Fruit fly (Drosophila melanogaster): ENCODE data around the gene Ca-beta.

Gene Ca-beta

dm6 chr2L:11136093-11136492 lies 67.3 kb downstream of the Ca-beta start, which contains the start of gene hgo:
hgo (plus strand) TSS chr2L:11136393.
- TF ChIP-seq CTCF (optimal IDR thresholded peaks at IDR 0.05) (no peak), CG8478 (optimal IDR thresholded peaks at IDR 0.05) (no peak)

- TF ChIP-seq CTCF (optimal IDR thresholded peaks at IDR 0.05) (no peak), CG8478 (optimal IDR thresholded peaks at IDR 0.05) (no peak)
Observed at dm6 chr2L:11130151-11131008, 73.0 kb downstream of the Ca-beta start, which contains the start of the genes RfC38 and CG4751. RfC38 (minus strand) TSS chr2L:11130645. CG4751 (plus strand) TSS chr2L:11130737.

DNA sequence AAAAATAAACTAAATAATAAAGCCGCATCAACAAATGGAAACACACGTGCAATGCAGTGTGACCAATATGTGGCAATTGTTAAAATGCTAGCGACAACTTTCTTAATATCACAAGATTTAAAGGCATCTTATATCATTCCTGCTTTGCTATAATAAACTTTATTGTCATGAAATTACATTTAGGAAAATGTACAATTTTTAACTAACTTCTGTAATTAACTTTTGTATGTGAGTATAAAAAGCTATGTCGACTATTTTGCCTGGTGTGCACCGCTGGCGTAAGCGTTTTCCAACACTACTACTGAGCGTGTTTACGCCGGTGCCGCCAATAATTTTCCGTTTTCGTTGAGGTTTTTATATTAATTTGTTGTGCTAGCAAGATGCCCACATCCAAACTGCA lies 79.8 kb downstream of the Ca-beta start, which contains the start of the genes Csl4 and Nup160:
TSS of gene Csl4 (minus strand) at position 69 of the 400 bp plus-strand sequence.
TSS of gene Nup160 (plus strand) at position 279 of the 400 bp plus-strand sequence.
- TF ChIP-seq CTCF (optimal IDR thresholded peaks at IDR 0.05) = no peak
- TF ChIP-seq CG8478 (optimal IDR thresholded peaks at IDR 0.05) = no peak

dm6 chr2L:11121614-11122013 lies 81.7 kb downstream of the Ca-beta start, which contains the start of gene Dnaaf4:
Dnaaf4 (minus strand) TSS chr2L:11121714.
- TF ChIP-seq CTCF (optimal IDR thresholded peaks at IDR 0.05) (no peak), CG8478 (optimal IDR thresholded peaks at IDR 0.05) (no peak)

DNA sequence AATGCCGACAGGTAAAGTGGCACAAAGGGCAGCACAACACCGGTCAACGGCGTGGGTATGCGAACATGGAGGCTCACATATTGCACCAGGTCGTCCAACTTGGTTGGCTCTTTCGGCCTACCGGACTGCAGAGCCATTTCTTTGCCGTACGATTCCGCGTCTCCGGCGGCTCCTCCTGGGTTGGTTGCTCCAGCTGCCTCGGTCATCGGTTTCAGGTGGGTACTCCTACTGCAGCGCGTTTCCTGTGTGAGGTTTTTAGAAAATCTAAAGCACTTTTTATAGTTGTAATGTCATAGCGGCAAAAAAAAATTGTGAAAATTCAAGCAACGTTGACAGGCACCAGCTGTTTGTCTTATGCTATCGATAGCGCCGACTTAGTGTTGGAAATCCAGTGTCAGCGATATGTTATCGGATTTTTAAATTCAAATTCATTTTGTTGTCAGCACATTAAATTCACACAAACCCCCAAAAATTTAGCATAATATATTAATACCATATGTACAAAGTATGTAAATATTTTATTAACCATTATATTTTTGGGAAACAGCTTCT lies 83.3 kb downstream of the Ca-beta start, which contains the start of gene CG6230:
TSS of gene CG6230 (minus strand) at position 354 of the 552 bp plus-strand sequence.
- TF ChIP-seq CTCF (optimal IDR thresholded peaks at IDR 0.05) (no peak), CG8478 (optimal IDR thresholded peaks at IDR 0.05) (no peak)

- TF ChIP-seq CG8478 (optimal IDR thresholded peaks at IDR 0.05) (no peak), CTCF (optimal IDR thresholded peaks at IDR 0.05) (no peak)
Observed at dm6 chr2L:11113714-11114113, 89.6 kb downstream of the Ca-beta start, which contains the start of gene Gr32a. Gr32a (plus strand) TSS chr2L:11114014.

dm6 chr2L:11113011-11113528 lies 90.3 kb downstream of the Ca-beta start, which contains the start of gene Idua:
Idua (minus strand) TSS chr2L:11113061.
- no peak for TF ChIP-seq CG8478 (optimal IDR thresholded peaks at IDR 0.05)
- no peak for TF ChIP-seq CTCF (optimal IDR thresholded peaks at IDR 0.05)

- TF ChIP-seq CTCF (optimal IDR thresholded peaks at IDR 0.05) (peak in 1 of 2 experiments; percentile 11), CG8478 (optimal IDR thresholded peaks at IDR 0.05) (no peak)
Observed at dm6 chr2L:11106562-11106962, 96.8 kb downstream of the Ca-beta start, which contains the start of gene Reps. Reps (minus strand) TSS chr2L:11106645.

Measured in S2 (cell line).